Worm (Caenorhabditis elegans) whole organism, young adult: Measurements from ENCODE around the gene M05D6.2.

Experiments
- D2030.7 ChIP-seq: fragments of 200-800 bp; sonication (Bioruptor generic); IDR thresholded peaks from 2 replicates; pipeline ENCODE4 v1.3.6; 2022; ENCODE audit warnings: missing genetic modification reagents, missing genetic modification characterization, missing compliant biosample characterization
- F10E7.11 ChIP-seq: sonication (generic microtip); optimal IDR thresholded peaks from 2 replicates; lab custom pipeline; 2017; ENCODE audit warnings: mild to moderate bottlenecking, missing genetic modification characterization, moderate library complexity, missing compliant biosample characterization
- F22D6.2 ChIP-seq: sonication (generic microtip); optimal IDR thresholded peaks from 2 replicates; lab custom pipeline; 2016; ENCODE audit warnings: mild to moderate bottlenecking, missing genetic modification characterization, missing compliant biosample characterization
- F39B2.1 ChIP-seq: fragments of 200-800 bp; sonication (Bioruptor generic); IDR thresholded peaks from 2 replicates; pipeline ENCODE4 v1.3.6; 2022; ENCODE audit warnings: missing genetic modification reagents, missing genetic modification characterization, missing compliant biosample characterization
- F57C9.4 ChIP-seq: sonication (generic microtip); optimal IDR thresholded peaks from 2 replicates; lab custom pipeline; 2017; ENCODE audit warnings: mild to moderate bottlenecking, missing genetic modification characterization, missing compliant biosample characterization
- K12H6.12 ChIP-seq: fragments of 200-800 bp; sonication (Bioruptor generic); optimal IDR thresholded peaks from 2 replicates; lab custom pipeline; 2018; ENCODE audit warnings: mild to moderate bottlenecking, missing genetic modification characterization, missing compliant biosample characterization
- Y67H2A.10 ChIP-seq: fragments of 200-800 bp; sonication (Bioruptor generic); conservative IDR thresholded peaks from 2 replicates; pipeline ENCODE4 v1.3.6; 2022; ENCODE audit warnings: missing genetic modification reagents, missing genetic modification characterization, missing compliant biosample characterization
- Y79H2A.3 ChIP-seq: fragments of 200-800 bp; sonication (Bioruptor generic); conservative IDR thresholded peaks from 2 replicates; pipeline ENCODE4 v1.3.6; 2022; ENCODE audit warnings: missing genetic modification reagents, missing genetic modification characterization, missing compliant biosample characterization
- bed-2 ChIP-seq: fragments of 200-800 bp; sonication (Bioruptor generic); IDR thresholded peaks from 2 replicates; pipeline ENCODE4 v1.3.6; 2022; ENCODE audit warnings: missing genetic modification reagents, missing genetic modification characterization, missing compliant biosample characterization
- cebp-1 ChIP-seq, 2 experiments: fragments of 200-800 bp in 1 of 2; sonication (Bioruptor generic) in 1 of 2; sonication (generic microtip) in 1 of 2; IDR thresholded peaks in 1 of 2; optimal IDR thresholded peaks in 1 of 2; 2 replicates each; pipeline versions ENCODE4 v1.3.6 to Lab custom; 2017 to 2022; ENCODE audit warnings: missing compliant biosample characterization in 2 of 2, missing genetic modification characterization in 2 of 2, mild to moderate bottlenecking in 1 of 2, missing genetic modification reagents in 1 of 2, moderate library complexity in 1 of 2
- cebp-2 ChIP-seq: fragments of 200-800 bp; sonication (Bioruptor generic); IDR thresholded peaks from 2 replicates; pipeline ENCODE4 v1.3.6; 2022; ENCODE audit warnings: missing genetic modification characterization, missing compliant biosample characterization
- ceh-100 ChIP-seq: fragments of 200-800 bp; sonication (Bioruptor generic); IDR thresholded peaks from 2 replicates; pipeline ENCODE4 v1.3.6; 2022; ENCODE audit warnings: missing genetic modification reagents, missing genetic modification characterization, missing compliant biosample characterization
- ceh-40 ChIP-seq: fragments of 200-800 bp; sonication (Bioruptor generic); IDR thresholded peaks from 2 replicates; pipeline ENCODE4 v1.3.6; 2022; ENCODE audit warnings: missing genetic modification characterization, missing compliant biosample characterization
- chd-7 ChIP-seq: sonication (generic microtip); optimal IDR thresholded peaks from 2 replicates; lab custom pipeline; 2016; ENCODE audit warnings: mild to moderate bottlenecking, missing genetic modification characterization, moderate library complexity, missing compliant biosample characterization
- efl-1 ChIP-seq: fragments of 150-350 bp; optimal IDR thresholded peaks from 2 replicates; lab custom pipeline; 2014; ENCODE audit warnings: missing biosample characterization, missing genetic modification reagents, missing genetic modification characterization
- egl-18 ChIP-seq: fragments of 200-800 bp; sonication (Bioruptor generic); IDR thresholded peaks from 2 replicates; pipeline ENCODE4 v1.3.6; 2022; ENCODE audit warnings: missing genetic modification reagents, missing genetic modification characterization, missing compliant biosample characterization
- egrh-3 ChIP-seq: fragments of 200-800 bp; sonication (Bioruptor generic); IDR thresholded peaks from 2 replicates; pipeline ENCODE4 v1.3.6; 2022; ENCODE audit warnings: missing genetic modification reagents, missing genetic modification characterization, missing compliant biosample characterization
- ets-4 ChIP-seq: fragments of 200-800 bp; sonication (Bioruptor generic); optimal IDR thresholded peaks from 2 replicates; lab custom pipeline; 2018; ENCODE audit warnings: mild to moderate bottlenecking, missing genetic modification characterization, missing compliant biosample characterization
- gei-17 ChIP-seq: fragments of 200-800 bp; sonication (Bioruptor generic); optimal IDR thresholded peaks from 2 replicates; lab custom pipeline; 2018; ENCODE audit warnings: mild to moderate bottlenecking, missing genetic modification characterization, missing compliant biosample characterization
- hlh-12 ChIP-seq: sonication (generic microtip); optimal IDR thresholded peaks from 2 replicates; lab custom pipeline; 2016; ENCODE audit warnings: missing genetic modification characterization, missing compliant biosample characterization
- hmg-20 ChIP-seq: fragments of 200-800 bp; sonication (Bioruptor generic); IDR thresholded peaks from 2 replicates; pipeline ENCODE4 v1.3.6; 2022; ENCODE audit warnings: missing genetic modification reagents, missing genetic modification characterization, missing compliant biosample characterization
- lin-35 ChIP-seq, 3 experiments: fragments of 150-350 bp in 2 of 3; sonication (generic microtip) in 1 of 3; optimal IDR thresholded peaks; 2 replicates each; lab custom pipeline; 2014 to 2018; ENCODE audit warnings: missing biosample characterization in 3 of 3, missing genetic modification characterization in 3 of 3, missing genetic modification reagents in 3 of 3
- lsy-27 ChIP-seq: sonication (generic microtip); optimal IDR thresholded peaks from 2 replicates; lab custom pipeline; 2017; ENCODE audit warnings: missing genetic modification characterization, mild to moderate bottlenecking, missing compliant biosample characterization, antibody characterized with exemption, missing genotype, borderline replicate concordance; ENCODE audit not compliant: insufficient read depth
- mcd-1 ChIP-seq: fragments of 200-800 bp; sonication (Bioruptor generic); IDR thresholded peaks from 2 replicates; pipeline ENCODE4 v1.3.6; 2022; ENCODE audit warnings: missing genetic modification reagents, missing genetic modification characterization, missing compliant biosample characterization
- mxl-1 ChIP-seq: sonication (generic microtip); optimal IDR thresholded peaks from 2 replicates; lab custom pipeline; 2016; ENCODE audit warnings: missing genetic modification characterization, missing compliant biosample characterization
- nhr-80 ChIP-seq: sonication (generic microtip); optimal IDR thresholded peaks from 2 replicates; lab custom pipeline; 2016; ENCODE audit warnings: missing genetic modification characterization, missing compliant biosample characterization
- nhr-90 ChIP-seq: sonication (generic microtip); optimal IDR thresholded peaks from 2 replicates; lab custom pipeline; 2016; ENCODE audit warnings: missing genotype, mild to moderate bottlenecking, missing genetic modification characterization, missing compliant biosample characterization
- sptf-2 ChIP-seq: fragments of 200-800 bp; sonication (Bioruptor generic); optimal IDR thresholded peaks from 2 replicates; lab custom pipeline; 2018; ENCODE audit warnings: mild to moderate bottlenecking, missing genetic modification characterization, missing compliant biosample characterization
- tbp1 ChIP-seq: fragments of 200-800 bp; sonication (Bioruptor generic); optimal IDR thresholded peaks from 2 replicates; lab custom pipeline; 2018; ENCODE audit warnings: mild to moderate bottlenecking, missing genetic modification characterization, missing compliant biosample characterization
- tlf-1 ChIP-seq: fragments of 200-800 bp; sonication (Bioruptor generic); optimal IDR thresholded peaks from 2 replicates; lab custom pipeline; 2018; ENCODE audit warnings: mild to moderate bottlenecking, missing genetic modification characterization, missing compliant biosample characterization
- unc-130 ChIP-seq: sonication (generic microtip); optimal IDR thresholded peaks from 2 replicates; lab custom pipeline; 2016; ENCODE audit warnings: missing genetic modification reagents, missing genetic modification characterization, missing compliant biosample characterization
- unc-62 ChIP-seq: fragments of 150-350 bp; optimal IDR thresholded peaks from 2 replicates; lab custom pipeline; 2014; ENCODE audit warnings: missing biosample characterization, missing genetic modification reagents, missing genetic modification characterization
- zim-3 ChIP-seq: sonication (generic microtip); optimal IDR thresholded peaks from 2 replicates; lab custom pipeline; 2017; ENCODE audit warnings: mild to moderate bottlenecking, missing genetic modification characterization, moderate library complexity, missing compliant biosample characterization
- ztf-22 ChIP-seq: fragments of 200-800 bp; sonication (Bioruptor generic); optimal IDR thresholded peaks from 2 replicates; lab custom pipeline; 2018; ENCODE audit warnings: mild to moderate bottlenecking, missing genetic modification characterization, moderate library complexity, missing compliant biosample characterization
- ztf-25 ChIP-seq: fragments of 200-800 bp; sonication (Bioruptor generic); IDR thresholded peaks from 2 replicates; pipeline ENCODE4 v1.3.6; 2022; ENCODE audit warnings: missing genetic modification reagents, missing genetic modification characterization, missing compliant biosample characterization
- ztf-3 ChIP-seq: fragments of 200-800 bp; sonication (Bioruptor generic); optimal IDR thresholded peaks from 2 replicates; lab custom pipeline; 2018; ENCODE audit warnings: mild to moderate bottlenecking, missing genetic modification characterization, missing compliant biosample characterization
- ztf-6 ChIP-seq: fragments of 200-800 bp; sonication (Bioruptor generic); IDR thresholded peaks from 2 replicates; pipeline ENCODE4 v1.3.6; 2022; ENCODE audit warnings: missing genetic modification reagents, missing genetic modification characterization, missing compliant biosample characterization

Gene M05D6.2

DNA sequence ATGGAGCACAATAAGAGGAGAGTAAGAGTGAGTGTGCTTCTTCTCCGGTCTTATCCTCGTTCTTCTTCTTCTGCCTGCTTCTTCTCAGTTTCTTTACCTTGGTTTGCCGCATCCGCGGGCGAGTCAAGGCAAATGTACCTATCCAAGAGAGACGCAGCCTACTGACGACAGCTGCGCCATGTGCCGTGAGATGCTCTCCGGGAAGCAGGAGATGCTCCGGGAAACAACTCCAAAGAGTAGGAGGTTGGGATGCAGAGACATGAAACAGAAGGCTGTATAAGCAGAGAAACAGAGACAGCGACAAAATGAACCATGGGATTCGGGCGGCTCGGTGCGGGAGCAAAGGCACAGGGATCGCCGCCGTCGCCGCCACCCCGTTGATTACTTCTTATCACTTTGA is 31.1 kb downstream of the M05D6.2 start:
- TF ChIP-seq D2030.7 (GFP tag; lab: Robert Waterston, UW) (no peak), cebp-1 (GFP tag; IDR thresholded peaks at IDR 0.05; lab: Robert Waterston, UW) (no peak), cebp-1 (tag; optimal IDR thresholded peaks at IDR 0.05; lab: Kevin White, UChicago) (peak; percentile 11), tbp1 (GFP tag; lab: Kevin White, UChicago) (no peak), ztf-6 (GFP tag; lab: Robert Waterston, UW) (no peak), ets-4 (GFP tag; lab: Kevin White, UChicago) (no peak), cebp-2 (GFP tag; lab: Robert Waterston, UW) (no peak), hlh-12 (no peak), ztf-3 (GFP tag; lab: Kevin White, UChicago) (no peak), bed-2 (GFP tag; lab: Robert Waterston, UW) (0 out of 2 replicates have a peak, but pooled peaks have one; percentile 7), unc-62 (no peak), ceh-40 (no peak), lin-35 (GFP tag; optimal IDR thresholded peaks at IDR 0.05; lab: Kevin White, UChicago) (no peak), F10E7.11 (tag; lab: Kevin White, UChicago) (no peak)

DNA sequence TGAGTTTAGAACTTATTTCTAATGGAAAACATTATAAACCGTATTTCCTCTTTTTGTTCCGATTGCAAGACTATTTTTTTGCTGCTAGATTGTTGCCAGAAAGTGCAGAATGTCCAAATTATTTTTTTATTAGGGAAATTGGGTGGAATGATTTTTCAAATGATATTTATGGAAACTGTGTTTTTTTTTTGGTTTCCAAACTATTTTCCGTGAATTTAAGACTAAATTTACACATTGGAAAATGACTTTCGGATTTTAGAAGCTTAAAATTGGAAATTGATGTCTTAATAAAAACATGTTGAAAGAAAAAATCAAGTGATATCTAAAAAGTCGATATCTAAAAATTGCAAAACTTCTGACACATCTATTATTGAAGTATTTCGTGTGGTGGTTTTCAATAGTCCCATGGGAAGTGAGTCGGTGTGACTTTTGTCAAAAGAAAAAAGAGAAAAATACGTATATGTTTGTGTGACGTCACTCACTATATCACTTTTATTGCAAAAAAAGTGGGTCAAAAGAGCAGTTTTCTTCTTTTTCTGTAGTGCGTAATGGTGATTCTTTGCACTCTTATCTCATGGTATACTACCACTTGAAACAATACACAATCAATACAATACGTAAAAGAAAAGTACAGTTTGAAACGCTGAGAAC is 36.3 kb downstream of the M05D6.2 start:
- TF ChIP-seq Y67H2A.10 = no peak
- no peak for TF ChIP-seq nhr-90
- TF ChIP-seq egl-18 (GFP tag; lab: Robert Waterston, UW) = no peak
- no peak for TF ChIP-seq Y79H2A.3 (GFP tag; lab: Robert Waterston, UW)
- no peak for TF ChIP-seq F22D6.2
- no peak for TF ChIP-seq ceh-100 (GFP tag; lab: Robert Waterston, UW)
- no peak for TF ChIP-seq hmg-20 (GFP tag; lab: Robert Waterston, UW)
- TF ChIP-seq egrh-3 (GFP tag; lab: Robert Waterston, UW) = no peak
- TF ChIP-seq F57C9.4 = no peak
- no peak for TF ChIP-seq zim-3 (tag; lab: Kevin White, UChicago)
- no peak for TF ChIP-seq F39B2.1 (GFP tag; lab: Robert Waterston, UW)
- no peak for TF ChIP-seq nhr-80 (tag; lab: Kevin White, UChicago)
- no peak for TF ChIP-seq K12H6.12 (tag; lab: Kevin White, UChicago)
- TF ChIP-seq mxl-1 = no peak

DNA sequence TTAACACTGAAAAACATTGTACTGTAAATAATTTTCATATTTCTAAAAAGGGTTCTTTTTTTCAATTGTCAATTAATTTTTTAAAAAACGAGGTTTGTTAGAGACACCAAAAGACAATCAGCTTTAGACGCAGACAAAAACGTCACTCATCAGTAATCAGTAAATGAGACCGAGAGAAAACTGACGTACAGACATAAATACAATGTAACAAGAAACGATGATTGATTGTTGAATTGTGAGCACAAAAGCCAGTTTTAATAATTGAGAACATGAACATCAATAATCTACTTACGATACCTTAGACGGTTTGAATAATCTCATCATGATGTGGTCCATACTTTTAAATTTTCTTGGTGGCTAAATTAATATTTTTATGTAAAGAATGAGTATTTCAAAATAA is 38.9 kb downstream of the M05D6.2 start:
- peak; percentile 54 for TF ChIP-seq nhr-80 (tag; lab: Kevin White, UChicago)
- TF ChIP-seq chd-7 = no peak

DNA sequence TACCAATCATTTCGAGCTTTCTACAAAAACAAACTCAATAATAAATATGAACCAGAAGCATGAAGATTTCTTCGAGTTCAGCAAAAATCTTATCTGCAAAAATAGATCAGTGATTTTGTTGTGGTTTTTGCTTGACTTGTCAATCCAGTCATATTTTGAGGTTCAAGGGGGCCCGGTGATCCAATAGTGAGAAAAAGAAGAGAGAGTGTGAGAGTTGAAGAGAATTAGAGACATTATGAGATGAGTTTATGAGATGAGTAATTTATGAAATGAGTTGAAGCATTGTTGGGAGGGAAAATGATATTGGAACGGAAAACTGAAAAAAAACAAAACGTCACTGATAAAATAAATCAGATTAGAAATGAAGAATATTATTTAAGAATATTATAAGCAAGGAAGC is 41.0 kb downstream of the M05D6.2 start, which contains the start of gene T13H5.1:
TSS of gene T13H5.1 (minus strand) at position 101 of the 400 bp plus-strand sequence.
- TF ChIP-seq efl-1 = no peak
- no peak for TF ChIP-seq zim-3 (tag; lab: Kevin White, UChicago)
- no peak for TF ChIP-seq sptf-2 (GFP tag; lab: Kevin White, UChicago)
- no peak for TF ChIP-seq egrh-3 (GFP tag; lab: Robert Waterston, UW)
- no peak for TF ChIP-seq unc-130 (GFP tag; lab: Kevin White, UChicago)
- no peak for TF ChIP-seq lsy-27
- TF ChIP-seq hmg-20 (GFP tag; lab: Robert Waterston, UW) = no peak
- no peak for TF ChIP-seq gei-17 (GFP tag; lab: Kevin White, UChicago)
- no peak for TF ChIP-seq ztf-25 (GFP tag; lab: Robert Waterston, UW)
- no peak for TF ChIP-seq tlf-1 (GFP tag; lab: Kevin White, UChicago)
- no peak for TF ChIP-seq mcd-1 (GFP tag; lab: Robert Waterston, UW)
- TF ChIP-seq egl-18 (GFP tag; lab: Robert Waterston, UW) = no peak
- no peak for TF ChIP-seq ztf-22 (GFP tag; lab: Kevin White, UChicago)
